Worm (Caenorhabditis elegans) whole organism, midembryonic: ENCODE results near the gene clec-241.

Experiments
- klf-2 ChIP-seq: fragments of 200-800 bp; sonication (Bioruptor generic); conservative IDR thresholded peaks from 2 replicates; pipeline ENCODE4 v1.3.6; 2022; ENCODE audit warnings: missing genetic modification reagents, missing genetic modification characterization, missing compliant biosample characterization
- ref-1 ChIP-seq: fragments of 200-800 bp; sonication (Bioruptor generic); conservative IDR thresholded peaks from 2 replicates; pipeline ENCODE4 v1.3.6; 2022; ENCODE audit warnings: missing genetic modification reagents, missing genetic modification characterization, missing compliant biosample characterization
- tab-1 ChIP-seq: fragments of 200-800 bp; sonication (Bioruptor generic); IDR thresholded peaks from 2 replicates; pipeline ENCODE4 v1.3.6; 2022; ENCODE audit warnings: missing genetic modification characterization, missing compliant biosample characterization
- ztf-23 ChIP-seq: fragments of 200-800 bp; sonication (Bioruptor generic); IDR thresholded peaks from 2 replicates; pipeline ENCODE4 v1.3.6; 2022; ENCODE audit warnings: missing genetic modification reagents, missing genetic modification characterization, missing compliant biosample characterization
- ztf-29 ChIP-seq: fragments of 200-800 bp; sonication (Bioruptor generic); IDR thresholded peaks from 2 replicates; pipeline ENCODE4 v1.3.6; 2022; ENCODE audit warnings: missing genetic modification reagents, missing genetic modification characterization, missing compliant biosample characterization

DNA sequence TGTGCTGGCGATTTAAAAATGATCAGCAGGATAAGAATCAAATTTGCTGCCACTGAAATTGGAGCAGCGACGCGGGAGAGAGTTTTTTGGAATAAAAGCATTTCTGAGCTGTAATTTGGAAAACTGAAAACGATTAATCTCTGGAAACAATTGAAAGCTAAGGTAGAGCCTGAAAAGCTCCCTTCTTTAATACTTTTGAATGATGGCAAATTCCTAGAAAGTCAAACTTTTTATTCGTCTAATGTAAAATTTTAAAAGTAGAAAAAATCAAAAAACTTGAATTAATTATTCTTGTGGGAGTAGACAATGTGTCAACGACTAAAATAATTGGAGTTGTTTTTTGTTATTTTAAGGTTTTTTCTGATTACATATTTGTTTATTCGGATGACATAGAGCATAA lies 12.9 kb downstream of the clec-241 start, which contains the start of gene str-217:
- TF ChIP-seq tab-1, result no peak
- no peak for TF ChIP-seq ref-1
- TF ChIP-seq ztf-29 (GFP tag; lab: Robert Waterston, UW), result no peak
- no peak for TF ChIP-seq ztf-23 (GFP tag; lab: Robert Waterston, UW)
- no peak for TF ChIP-seq klf-2
